Worm (Caenorhabditis elegans) whole organism, L1 larva: ENCODE data around the gene Y45F10C.1.

Experiments
- ceh-82 ChIP-seq, 3 experiments: fragments of 150-350 bp in 1 of 3; sonication (generic microtip) in 2 of 3; optimal IDR thresholded peaks; 2 replicates each; lab custom pipeline; 2014 to 2017; ENCODE audit warnings: missing biosample characterization in 3 of 3, missing genetic modification characterization in 3 of 3
- efl-1 ChIP-seq, 4 experiments: fragments of 150-350 bp; optimal IDR thresholded peaks in 3 of 4; peaks in 1 of 4; 1 replicate in 1 of 4; 2 replicates in 3 of 4; lab custom pipeline; 2014; ENCODE audit warnings: missing biosample characterization in 2 of 4, missing genetic modification characterization in 2 of 4, missing genetic modification reagents in 2 of 4
- elt-2 ChIP-seq: sonication (generic microtip); optimal IDR thresholded peaks from 2 replicates; lab custom pipeline; 2016; ENCODE audit warnings: missing genetic modification characterization, mild to moderate bottlenecking, inconsistent platforms, missing compliant biosample characterization, missing genetic modification reagents
- fkh-10 ChIP-seq: sonication (generic microtip); optimal IDR thresholded peaks from 2 replicates; lab custom pipeline; 2017; ENCODE audit warnings: missing biosample characterization, missing genetic modification reagents, missing genetic modification characterization
- lin-39 ChIP-seq: fragments of 150-350 bp; optimal IDR thresholded peaks from 2 replicates; lab custom pipeline; 2014; ENCODE audit warnings: missing biosample characterization, missing genetic modification reagents, missing genetic modification characterization
- lsy-2 ChIP-seq, 2 experiments: fragments of 150-350 bp; optimal IDR thresholded peaks; 2 replicates each; lab custom pipeline; 2014; ENCODE audit warnings: missing biosample characterization in 2 of 2, missing genetic modification characterization in 2 of 2
- mep-1 ChIP-seq: fragments of 150-350 bp; optimal IDR thresholded peaks from 2 replicates; lab custom pipeline; 2014; ENCODE audit warnings: missing biosample characterization, missing genetic modification characterization
- nhr-12 ChIP-seq: sonication (generic microtip); optimal IDR thresholded peaks from 2 replicates; lab custom pipeline; 2017; ENCODE audit warnings: missing biosample characterization, missing genetic modification characterization
- nhr-28 ChIP-seq: fragments of 150-350 bp; optimal IDR thresholded peaks from 2 replicates; lab custom pipeline; 2014; ENCODE audit warnings: missing biosample characterization, missing genetic modification characterization
- nhr-85 ChIP-seq: sonication (generic microtip); peaks from one replicate; lab custom pipeline; 2016; ENCODE audit warnings: missing genetic modification characterization, inconsistent platforms, missing compliant biosample characterization
- pag-3 ChIP-seq: sonication (generic microtip); optimal IDR thresholded peaks from 2 replicates; lab custom pipeline; 2017; ENCODE audit warnings: missing genetic modification characterization, mild to moderate bottlenecking, missing compliant biosample characterization, antibody characterized with exemption, borderline replicate concordance; ENCODE audit not compliant: insufficient read depth
- rnt-1 ChIP-seq: sonication (generic microtip); optimal IDR thresholded peaks from 2 replicates; lab custom pipeline; 2016; ENCODE audit warnings: mild to moderate bottlenecking, missing genetic modification characterization, moderate library complexity, missing compliant biosample characterization
- skn-1 ChIP-seq: fragments of 150-350 bp; optimal IDR thresholded peaks from 2 replicates; lab custom pipeline; 2014; ENCODE audit warnings: missing biosample characterization, missing genetic modification characterization
- unc-130 ChIP-seq: fragments of 150-350 bp; optimal IDR thresholded peaks from 2 replicates; lab custom pipeline; 2017; ENCODE audit warnings: missing biosample characterization, missing genetic modification characterization, inconsistent platforms

ce11 chrIV:13645823-13646222 lies 13.5 kb downstream of the Y45F10C.1 start, which contains the start of gene srz-29:
- TF ChIP-seq lin-39, result no peak
- TF ChIP-seq mep-1, result no peak
- no peak for TF ChIP-seq nhr-28 (tag; lab: Kevin White, UChicago)
- no peak for TF ChIP-seq fkh-10
- no peak for TF ChIP-seq efl-1 (optimal IDR thresholded peaks at IDR 0.05; lab: Kevin White, UChicago)
- no peak for TF ChIP-seq efl-1 (GFP tag; optimal IDR thresholded peaks at IDR 0.05 in 1 of 2; lab: Kevin White, UChicago)
- no peak for TF ChIP-seq skn-1 (tag; lab: Kevin White, UChicago)
- TF ChIP-seq elt-2 (tag; lab: Kevin White, UChicago), result no peak
- TF ChIP-seq nhr-85, result no peak
- TF ChIP-seq lsy-2 (tag; optimal IDR thresholded peaks at IDR 0.05; lab: Kevin White, UChicago), result no peak
- no peak for TF ChIP-seq rnt-1 (tag; lab: Kevin White, UChicago)
- no peak for TF ChIP-seq ceh-82 (tag; optimal IDR thresholded peaks at IDR 0.05; lab: Kevin White, UChicago)
- TF ChIP-seq pag-3 (tag; lab: Kevin White, UChicago), result no peak
- TF ChIP-seq unc-130 (tag; lab: Kevin White, UChicago), result no peak
- TF ChIP-seq nhr-12 (tag; lab: Kevin White, UChicago), result no peak
